Worm (Caenorhabditis elegans): ENCODE results near the gene ttr-26.

The ttr-26 gene

ce11 chrV:18565621-18566020, 5.5 kb upstream of the ttr-26 start:
- TF ChIP-seq ama-1 (optimal IDR thresholded peaks at IDR 0.05) = no peak
- no peak for TF ChIP-seq jun-1 (tag; optimal IDR thresholded peaks at IDR 0.05)
- no peak for TF ChIP-seq nhr-28 (tag; optimal IDR thresholded peaks at IDR 0.05)

- TF ChIP-seq ztf-11 (tag; optimal IDR thresholded peaks at IDR 0.05) (no peak), ceh-28 (tag; optimal IDR thresholded peaks at IDR 0.05) (no peak), egl-5 (tag; optimal IDR thresholded peaks at IDR 0.05) (no peak), ZK546.5 (tag; optimal IDR thresholded peaks at IDR 0.05) (no peak), ceh-16 (tag; optimal IDR thresholded peaks at IDR 0.05) (no peak), nhr-67 (tag; optimal IDR thresholded peaks at IDR 0.05) (no peak), ceh-82 (tag; optimal IDR thresholded peaks at IDR 0.05) (no peak), tbx-2 (tag; optimal IDR thresholded peaks at IDR 0.05) (no peak), elt-2 (tag; optimal IDR thresholded peaks at IDR 0.05) (no peak), fkh-10 (GFP tag; optimal IDR thresholded peaks at IDR 0.05) (no peak)
Measured at ce11 chrV:18564786-18565185, 4.7 kb upstream of the ttr-26 start, which contains the start of gene srg-34. TSS of gene srg-34 (minus strand) at chrV:18564886.

ce11 chrV:18560944-18561343, 856 bp upstream of the ttr-26 start:
- TF ChIP-seq pha-4 (tag; optimal IDR thresholded peaks at IDR 0.05) = peak; percentile 88
- TF ChIP-seq ama-1 (optimal IDR thresholded peaks at IDR 0.05) = no peak

ce11 chrV:18556488-18556887, 3.6 kb downstream of the ttr-26 start, which contains the start of the genes ttr-24 and ttr-25:
TSS of gene ttr-24 (minus strand) at chrV:18556643.
TSS of gene ttr-25 (plus strand) at chrV:18556714.
- TF ChIP-seq aly-2 (tag; optimal IDR thresholded peaks at IDR 0.05) (no peak), unc-39 (tag; optimal IDR thresholded peaks at IDR 0.05) (no peak), pha-4 (tag; optimal IDR thresholded peaks at IDR 0.05) (no peak), egl-27 (tag; optimal IDR thresholded peaks at IDR 0.05) (no peak), nhr-25 (tag; optimal IDR thresholded peaks at IDR 0.05) (no peak), tbx-2 (tag; optimal IDR thresholded peaks at IDR 0.05) (no peak), elt-1 (tag; optimal IDR thresholded peaks at IDR 0.05) (no peak), nhr-23 (tag; optimal IDR thresholded peaks at IDR 0.05) (no peak), lsy-12 (tag; optimal IDR thresholded peaks at IDR 0.05) (no peak), lin-15B (tag; optimal IDR thresholded peaks at IDR 0.05) (no peak), nhr-11 (tag; optimal IDR thresholded peaks at IDR 0.05) (no peak), eor-1 (tag; optimal IDR thresholded peaks at IDR 0.05) (no peak), nhr-67 (tag; optimal IDR thresholded peaks at IDR 0.05) (no peak), nhr-76 (tag; optimal IDR thresholded peaks at IDR 0.05) (no peak), skn-1 (tag; optimal IDR thresholded peaks at IDR 0.05) (no peak), ceh-82 (tag; optimal IDR thresholded peaks at IDR 0.05) (no peak)

ce11 chrV:18553750-18554149, 6.3 kb downstream of the ttr-26 start, which contains the start of gene Y51A2D.8:
TSS of gene Y51A2D.8 (minus strand) at chrV:18553850.
- no peak for TF ChIP-seq ceh-9 (tag; optimal IDR thresholded peaks at IDR 0.05)
- TF ChIP-seq pqm-1 (tag; optimal IDR thresholded peaks at IDR 0.05) = no peak
- no peak for TF ChIP-seq daf-12 (tag; optimal IDR thresholded peaks at IDR 0.05)
- no peak for TF ChIP-seq nhr-12 (tag; optimal IDR thresholded peaks at IDR 0.05)
- TF ChIP-seq ztf-4 (tag; optimal IDR thresholded peaks at IDR 0.05) = no peak
- no peak for TF ChIP-seq tbx-2 (tag; optimal IDR thresholded peaks at IDR 0.05)
- no peak for TF ChIP-seq lsy-12 (tag; optimal IDR thresholded peaks at IDR 0.05)
- no peak for TF ChIP-seq ceh-16 (tag; optimal IDR thresholded peaks at IDR 0.05)
- TF ChIP-seq fkh-10 (GFP tag; optimal IDR thresholded peaks at IDR 0.05) = no peak
- no peak for TF ChIP-seq ama-1 (optimal IDR thresholded peaks at IDR 0.05)
- TF ChIP-seq lin-15B (tag; optimal IDR thresholded peaks at IDR 0.05) = no peak
- TF ChIP-seq R02D3.7 (tag; optimal IDR thresholded peaks at IDR 0.05) = no peak
- no peak for TF ChIP-seq nhr-25 (tag; optimal IDR thresholded peaks at IDR 0.05)

- TF ChIP-seq snpc-4 (tag; optimal IDR thresholded peaks at IDR 0.05) (no peak), R02D3.7 (tag; optimal IDR thresholded peaks at IDR 0.05) (no peak), nhr-237 (tag; optimal IDR thresholded peaks at IDR 0.05) (no peak), ceh-9 (tag; optimal IDR thresholded peaks at IDR 0.05) (no peak), fos-1 (tag; optimal IDR thresholded peaks at IDR 0.05) (no peak), nhr-12 (tag; optimal IDR thresholded peaks at IDR 0.05) (no peak), ztf-4 (tag; optimal IDR thresholded peaks at IDR 0.05) (no peak), mml-1 (tag; optimal IDR thresholded peaks at IDR 0.05) (no peak), ama-1 (optimal IDR thresholded peaks at IDR 0.05) (no peak), nhr-67 (tag; optimal IDR thresholded peaks at IDR 0.05) (no peak), elt-1 (tag; optimal IDR thresholded peaks at IDR 0.05) (no peak), hmg-11 (tag; optimal IDR thresholded peaks at IDR 0.05) (no peak), nhr-77 (tag; optimal IDR thresholded peaks at IDR 0.05) (no peak)
Measured at ce11 chrV:18536015-18536414, 24.1 kb downstream of the ttr-26 start.

All from whole organism, L3 larva.